Fruit fly (Drosophila melanogaster): ENCODE measurements around the gene CG3281.
A peak's percentile ranks its signal among the peaks of the same experiment; 100 is the strongest.

CG3281 gene

dm6 chr3R:12010202-12010824 is 47.7 kb upstream of the CG3281 start, which contains the start of the genes KLHL18 and GCC185 (continued):
- TF ChIP-seq Xrp1 (GFP tag; IDR thresholded peaks at IDR 0.05) (peak; percentile 74), rib (GFP tag; IDR thresholded peaks at IDR 0.05) (no peak), CG11696 (GFP tag; IDR thresholded peaks at IDR 0.05) (no peak), luna (GFP tag; optimal IDR thresholded peaks at IDR 0.05) (no peak), CG8478 (optimal IDR thresholded peaks at IDR 0.05) (no peak), Doc2 (GFP tag; IDR thresholded peaks at IDR 0.05) (peak; percentile 42; the same call in 1 of the 2 replicates), zf30C (GFP tag; optimal IDR thresholded peaks at IDR 0.05) (no peak), Dbx (GFP tag; IDR thresholded peaks at IDR 0.05) (peak; percentile 88; the same call in 2 of the 3 replicates), CG17361 (GFP tag; IDR thresholded peaks at IDR 0.05) (peak; percentile 92), CG11247 (GFP tag; IDR thresholded peaks at IDR 0.05) (peak; percentile 53; the same call in 1 of the 2 replicates), gro (GFP tag; optimal IDR thresholded peaks at IDR 0.05) (peak; percentile 64), CG11504 (tag; optimal IDR thresholded peaks at IDR 0.05) (peak; percentile 88), dimm (GFP tag; IDR thresholded peaks at IDR 0.05) (no peak), phol (tag; optimal IDR thresholded peaks at IDR 0.05) (peak; percentile 87), dysf (GFP tag; IDR thresholded peaks at IDR 0.05) (peak; percentile 84), tio (GFP tag; optimal IDR thresholded peaks at IDR 0.05) (no peak), CG15601 (tag; optimal IDR thresholded peaks at IDR 0.05) (peak; percentile 92), cato (GFP tag; optimal IDR thresholded peaks at IDR 0.05; ENCODE audit: borderline replicate concordance) (peak; percentile 71), chn (GFP tag; optimal IDR thresholded peaks at IDR 0.05) (peak; percentile 58), Optix (GFP tag; IDR thresholded peaks at IDR 0.05) (no peak), ro (GFP tag; IDR thresholded peaks at IDR 0.05) (peak; percentile 56), usp (GFP tag; optimal IDR thresholded peaks at IDR 0.05) (no peak), ac (GFP tag; optimal IDR thresholded peaks at IDR 0.05) (no peak), CG34224 (GFP tag; IDR thresholded peaks at IDR 0.05; ENCODE audit: partially characterized antibody) (peak; percentile 62; the same call in 1 of the 3 replicates), CG8281 (tag; optimal IDR thresholded peaks at IDR 0.05) (peak; percentile 35), odd (GFP tag; optimal IDR thresholded peaks at IDR 0.05) (no peak), CG2120 (GFP tag; optimal IDR thresholded peaks at IDR 0.05) (peak; percentile 87), CG7745 (tag; optimal IDR thresholded peaks at IDR 0.05) (no peak), CG10543 (GFP tag; optimal IDR thresholded peaks at IDR 0.05) (peak; percentile 75), CG12299 (tag; optimal IDR thresholded peaks at IDR 0.05) (peak; percentile 16), CG30431 (GFP tag; optimal IDR thresholded peaks at IDR 0.05) (no peak), CG7839 (tag; optimal IDR thresholded peaks at IDR 0.05) (peak; percentile 76), prd (optimal IDR thresholded peaks at IDR 0.05) (no peak), prd (GFP tag; IDR thresholded peaks at IDR 0.05) (peak; percentile 89), slp2 (GFP tag; optimal IDR thresholded peaks at IDR 0.05) (peak; percentile 3), zen2 (GFP tag; IDR thresholded peaks at IDR 0.05; ENCODE audit: partially characterized antibody) (no peak), stc (GFP tag; IDR thresholded peaks at IDR 0.05) (no peak), CoRest (tag; optimal IDR thresholded peaks at IDR 0.05) (peak; percentile 90), CG17359 (tag; optimal IDR thresholded peaks at IDR 0.05) (peak; percentile 41), knrl (GFP tag; IDR thresholded peaks at IDR 0.05; ENCODE audit: partially characterized antibody) (peak; percentile 93), mld (GFP tag; IDR thresholded peaks at IDR 0.05; ENCODE audit: partially characterized antibody) (peak; percentile 19; the same call in 1 of the 3 replicates), Ssrp (tag; optimal IDR thresholded peaks at IDR 0.05) (peak; percentile 71), CG8290 (GFP tag; optimal IDR thresholded peaks at IDR 0.05) (peak; percentile 67), CG8290 (tag; optimal IDR thresholded peaks at IDR 0.05) (no peak), CG5245 (GFP tag; optimal IDR thresholded peaks at IDR 0.05) (peak; percentile 51), CG1832 (GFP tag; optimal IDR thresholded peaks at IDR 0.05) (no peak), dati (GFP tag; IDR thresholded peaks at IDR 0.05) (no peak), CG14014 (GFP tag; IDR thresholded peaks at IDR 0.05) (no peak; the same call in 1 of the 2 replicates), CG3163 (GFP tag; optimal IDR thresholded peaks at IDR 0.05) (no peak), CG12104 (GFP tag; optimal IDR thresholded peaks at IDR 0.05) (peak; percentile 76), her (GFP tag; optimal IDR thresholded peaks at IDR 0.05) (no peak)
